Worm (Caenorhabditis elegans) whole organism, L4 larva: ENCODE data around the gene C55A1.1.

Experiments used
- F10B5.3 ChIP-seq: sonication (generic microtip); optimal IDR thresholded peaks from 2 replicates; lab custom pipeline; 2016; ENCODE audit warnings: mild to moderate bottlenecking, missing genetic modification characterization, missing compliant biosample characterization
- T26A8.4 ChIP-seq: fragments of 200-800 bp; sonication (Bioruptor generic); IDR thresholded peaks from 2 replicates; pipeline ENCODE4 v1.3.6; 2022; ENCODE audit warnings: missing genetic modification characterization, missing compliant biosample characterization
- Y105C5A.15 ChIP-seq: fragments of 200-800 bp; sonication (Bioruptor generic); IDR thresholded peaks from 2 replicates; pipeline ENCODE4 v1.3.6; 2022; ENCODE audit warnings: missing genetic modification characterization, missing compliant biosample characterization
- Y48G9A.11 ChIP-seq: fragments of 200-800 bp; sonication (Bioruptor generic); IDR thresholded peaks from 2 replicates; pipeline ENCODE4 v1.3.6; 2022; ENCODE audit warnings: missing genetic modification reagents, missing genetic modification characterization, missing compliant biosample characterization
- Y5F2A.4 ChIP-seq: fragments of 200-800 bp; sonication (Bioruptor generic); optimal IDR thresholded peaks from 2 replicates; lab custom pipeline; 2018; ENCODE audit warnings: mild to moderate bottlenecking, missing genetic modification characterization, missing compliant biosample characterization
- ZK337.2 ChIP-seq: fragments of 200-800 bp; sonication (Bioruptor generic); IDR thresholded peaks from 2 replicates; pipeline ENCODE4 v1.3.6; 2022; ENCODE audit warnings: missing genetic modification reagents, missing genetic modification characterization, missing compliant biosample characterization
- aha-1 ChIP-seq: fragments of 150-350 bp; peaks from one replicate; lab custom pipeline; 2014; ENCODE audit warnings: missing biosample characterization, missing genetic modification characterization
- ceh-32 ChIP-seq: sonication (generic microtip); optimal IDR thresholded peaks from 2 replicates; lab custom pipeline; 2016; ENCODE audit warnings: mild to moderate bottlenecking, missing genetic modification characterization, missing compliant biosample characterization; ENCODE audit not compliant: poor library complexity
- ceh-62 ChIP-seq: sonication (generic microtip); optimal IDR thresholded peaks from 2 replicates; lab custom pipeline; 2017; ENCODE audit warnings: missing biosample characterization, missing genetic modification characterization
- daf-12 ChIP-seq: fragments of 150-350 bp; optimal IDR thresholded peaks from 2 replicates; lab custom pipeline; 2014; ENCODE audit warnings: missing biosample characterization, missing genetic modification reagents, missing genetic modification characterization
- daf-16 ChIP-seq, 3 experiments: sonication (generic microtip); optimal IDR thresholded peaks; 2 replicates each; lab custom pipeline; 2016 to 2017; ENCODE audit warnings: missing genetic modification characterization in 3 of 3, missing genetic modification reagents in 3 of 3, mild to moderate bottlenecking in 2 of 3, missing compliant biosample characterization in 2 of 3, missing biosample characterization in 1 of 3, moderate library complexity in 1 of 3
- daf-19 ChIP-seq: fragments of 200-800 bp; sonication (Bioruptor generic); conservative IDR thresholded peaks from 2 replicates; pipeline ENCODE4 v1.3.6; 2022; ENCODE audit warnings: missing genetic modification characterization, missing compliant biosample characterization
- dve-1 ChIP-seq: sonication (generic microtip); optimal IDR thresholded peaks from 2 replicates; lab custom pipeline; 2017; ENCODE audit warnings: antibody characterized with exemption, mild to moderate bottlenecking, missing genetic modification characterization, missing compliant biosample characterization; ENCODE audit not compliant: insufficient read depth
- egl-27 ChIP-seq: sonication (generic microtip); optimal IDR thresholded peaks from 3 replicates; lab custom pipeline; 2017; ENCODE audit warnings: missing biosample characterization, missing genetic modification reagents, missing genetic modification characterization
- hif-1 ChIP-seq, 2 experiments: sonication (generic microtip); optimal IDR thresholded peaks; 2 replicates each; lab custom pipeline; 2016 to 2017; ENCODE audit warnings: missing compliant biosample characterization in 2 of 2, missing genetic modification characterization in 2 of 2, missing genetic modification reagents in 2 of 2, missing genotype in 2 of 2, mild to moderate bottlenecking in 1 of 2
- hlh-30 ChIP-seq: sonication (generic microtip); optimal IDR thresholded peaks from 2 replicates; lab custom pipeline; 2017; ENCODE audit warnings: antibody characterized with exemption, mild to moderate bottlenecking, missing genetic modification characterization, missing compliant biosample characterization; ENCODE audit not compliant: insufficient read depth
- lim-7 ChIP-seq: fragments of 200-800 bp; sonication (Bioruptor generic); IDR thresholded peaks from 2 replicates; pipeline ENCODE4 v1.3.6; 2022; ENCODE audit warnings: missing genetic modification characterization, missing compliant biosample characterization
- lin-13 ChIP-seq: fragments of 150-350 bp; optimal IDR thresholded peaks from 2 replicates; lab custom pipeline; 2014; ENCODE audit warnings: missing biosample characterization, missing genetic modification reagents, missing genetic modification characterization
- lin-39 ChIP-seq: fragments of 150-350 bp; optimal IDR thresholded peaks from 2 replicates; lab custom pipeline; 2014; ENCODE audit warnings: missing biosample characterization, missing genetic modification reagents, missing genetic modification characterization
- lir-3 ChIP-seq: sonication (generic microtip); optimal IDR thresholded peaks from 2 replicates; lab custom pipeline; 2016; ENCODE audit warnings: mild to moderate bottlenecking, missing genetic modification characterization, missing compliant biosample characterization
- madf-5 ChIP-seq, 2 experiments: fragments of 200-800 bp; sonication (Bioruptor generic); IDR thresholded peaks; 2 replicates each; pipeline ENCODE4 v1.3.6; 2022; ENCODE audit warnings: missing compliant biosample characterization in 2 of 2, missing genetic modification characterization in 2 of 2
- nhr-11 ChIP-seq: fragments of 150-350 bp; optimal IDR thresholded peaks from 2 replicates; lab custom pipeline; 2014; ENCODE audit warnings: missing biosample characterization, missing genetic modification characterization
- nhr-25 ChIP-seq: sonication (generic microtip); optimal IDR thresholded peaks from 2 replicates; lab custom pipeline; 2017; ENCODE audit warnings: missing genetic modification characterization, mild to moderate bottlenecking, missing compliant biosample characterization, antibody characterized with exemption, moderate library complexity, borderline replicate concordance; ENCODE audit not compliant: insufficient read depth
- nhr-42 ChIP-seq: fragments of 200-800 bp; sonication (Bioruptor generic); IDR thresholded peaks from 2 replicates; pipeline ENCODE4 v1.3.6; 2022; ENCODE audit warnings: missing genetic modification characterization, missing compliant biosample characterization
- nhr-76 ChIP-seq: fragments of 150-350 bp; optimal IDR thresholded peaks from 2 replicates; lab custom pipeline; 2014; ENCODE audit warnings: missing biosample characterization, missing genetic modification characterization
- nhr-77 ChIP-seq: fragments of 150-350 bp; optimal IDR thresholded peaks from 2 replicates; lab custom pipeline; 2014; ENCODE audit warnings: missing biosample characterization, missing genetic modification characterization
- php-3 ChIP-seq: fragments of 200-800 bp; sonication (Bioruptor generic); IDR thresholded peaks from 2 replicates; pipeline ENCODE4 v1.3.6; 2022; ENCODE audit warnings: missing genetic modification reagents, missing genetic modification characterization, missing compliant biosample characterization
- saeg-2 ChIP-seq: fragments of 200-800 bp; sonication (Bioruptor generic); IDR thresholded peaks from 2 replicates; pipeline ENCODE4 v1.3.6; 2022; ENCODE audit warnings: missing genetic modification reagents, missing genetic modification characterization, missing compliant biosample characterization
- spr-3 ChIP-seq: fragments of 200-800 bp; sonication (Bioruptor generic); optimal IDR thresholded peaks from 2 replicates; lab custom pipeline; 2018; ENCODE audit warnings: mild to moderate bottlenecking, missing genetic modification characterization, missing compliant biosample characterization
- unc-62 ChIP-seq, 3 experiments: fragments of 150-350 bp in 1 of 3; sonication (generic microtip); optimal IDR thresholded peaks in 2 of 3; peaks in 1 of 3; 1 replicate in 1 of 3; 2 replicates in 2 of 3; lab custom pipeline; 2014 to 2017; ENCODE audit warnings: missing biosample characterization in 3 of 3, missing genetic modification characterization in 3 of 3, missing genetic modification reagents in 3 of 3, missing genotype in 1 of 3
- ztf-11 ChIP-seq: fragments of 150-350 bp; optimal IDR thresholded peaks from 2 replicates; lab custom pipeline; 2014; ENCODE audit warnings: missing biosample characterization, missing genetic modification characterization

Gene C55A1.1

DNA sequence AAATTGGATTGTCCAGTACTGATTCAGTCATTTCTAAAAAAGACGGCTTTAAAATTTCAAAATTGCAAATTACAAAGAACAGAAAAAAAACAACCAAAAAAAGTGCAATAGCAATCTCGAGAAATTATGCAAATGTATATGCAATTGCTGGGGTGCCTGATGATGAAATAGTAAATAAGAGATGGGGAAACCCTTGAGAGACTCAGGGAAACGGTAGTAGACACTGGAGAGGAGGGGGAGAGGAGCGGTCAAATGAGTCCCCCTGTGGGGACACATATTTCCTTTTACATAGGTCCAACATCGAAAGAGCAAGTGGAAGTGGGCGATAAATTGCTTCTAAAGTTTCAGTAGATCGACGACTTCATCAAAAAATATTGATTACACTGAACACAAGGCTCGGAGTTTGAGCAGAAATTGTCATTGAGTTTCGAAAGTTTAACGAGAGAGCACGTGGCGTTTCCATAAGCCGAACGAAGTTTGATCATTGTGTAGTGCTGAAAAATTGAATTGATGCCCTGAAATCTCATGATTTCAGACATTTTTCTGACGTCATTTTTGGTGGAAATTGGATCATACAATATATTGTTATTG is 11.2 kb upstream of the C55A1.1 start, which contains the start of the genes fbxa-153 and str-12:
Gene fbxa-153, minus strand, starts transcription at position 35 of the 591 bp plus-strand sequence.
Gene str-12, plus strand, starts transcription at position 541 of the 591 bp plus-strand sequence.
- no peak for TF ChIP-seq F10B5.3 (tag; lab: Kevin White, UChicago)
- peak; percentile 4 for TF ChIP-seq nhr-11 (tag; lab: Kevin White, UChicago)
- TF ChIP-seq ZK337.2: 0 out of 2 replicates have a peak, but pooled peaks have one; percentile 25
- TF ChIP-seq unc-62 (GFP tag; optimal IDR thresholded peaks at IDR 0.05 in 1 of 2; lab: Kevin White, UChicago): no peak
- no peak for TF ChIP-seq unc-62 (tag; optimal IDR thresholded peaks at IDR 0.05; lab: Kevin White, UChicago)
- no peak for TF ChIP-seq daf-16 (GFP tag; optimal IDR thresholded peaks at IDR 0.05; lab: Kevin White, UChicago)
- TF ChIP-seq daf-16 (tag; optimal IDR thresholded peaks at IDR 0.05; lab: Kevin White, UChicago): no peak
- TF ChIP-seq lin-13: no peak
- TF ChIP-seq nhr-42: no peak
- no peak for TF ChIP-seq lim-7 (GFP tag; lab: Robert Waterston, UW)

- no peak for TF ChIP-seq daf-16 (GFP tag; optimal IDR thresholded peaks at IDR 0.05; lab: Kevin White, UChicago)
- no peak for TF ChIP-seq daf-16 (tag; optimal IDR thresholded peaks at IDR 0.05; lab: Kevin White, UChicago)
- no peak for TF ChIP-seq saeg-2
- TF ChIP-seq hif-1 (tag; optimal IDR thresholded peaks at IDR 0.05; lab: Kevin White, UChicago): no peak
- TF ChIP-seq egl-27 (tag; lab: Kevin White, UChicago): no peak
- TF ChIP-seq ceh-62 (tag; lab: Kevin White, UChicago): no peak
- TF ChIP-seq Y5F2A.4 (GFP tag; lab: Kevin White, UChicago): no peak
Measured at ce11 chrV:15612886-15613285, 8.7 kb upstream of the C55A1.1 start, which contains the start of gene str-263. TSS of gene str-263 (plus strand) at chrV:15613186.

ce11 chrV:15614534-15614933 is 7.1 kb upstream of the C55A1.1 start:
- no peak for TF ChIP-seq T26A8.4
- TF ChIP-seq aha-1 (tag; lab: Kevin White, UChicago): peak; percentile 95

DNA sequence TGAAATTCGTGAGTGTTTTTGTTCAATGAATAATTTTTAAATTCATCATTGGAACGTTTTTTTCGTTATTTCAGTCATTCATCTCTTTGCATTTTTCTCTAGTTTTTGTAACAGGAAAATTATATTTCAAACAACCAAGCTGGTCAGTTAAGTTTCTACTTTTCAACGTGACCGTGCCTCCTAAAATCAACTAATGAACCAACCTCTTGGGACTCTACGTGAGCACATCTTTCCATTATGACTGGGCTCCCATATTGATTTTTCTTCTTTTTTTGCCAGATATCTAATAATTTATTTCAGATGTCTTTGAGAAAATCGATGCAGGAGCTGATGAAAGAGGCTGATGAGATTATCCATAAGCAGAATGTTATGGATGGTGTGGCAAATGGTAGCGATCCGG is 3.9 kb downstream of the C55A1.1 start, which contains the start of gene C55A1.11:
Gene C55A1.11, plus strand, starts transcription at position 301 of the 400 bp plus-strand sequence.
- no peak for TF ChIP-seq nhr-25 (tag; lab: Kevin White, UChicago)
- TF ChIP-seq daf-12 (tag; lab: Kevin White, UChicago): no peak
- no peak for TF ChIP-seq nhr-77
- no peak for TF ChIP-seq nhr-76
- no peak for TF ChIP-seq lir-3 (tag; lab: Kevin White, UChicago)
- no peak for TF ChIP-seq php-3 (GFP tag; lab: Robert Waterston, UW)
- TF ChIP-seq hlh-30 (tag; lab: Kevin White, UChicago): no peak
- no peak for TF ChIP-seq madf-5 (GFP tag; IDR thresholded peaks at IDR 0.05; lab: Robert Waterston, UW)
- no peak for TF ChIP-seq dve-1 (tag; lab: Kevin White, UChicago)
- TF ChIP-seq Y105C5A.15 (GFP tag; lab: Robert Waterston, UW): no peak
- no peak for TF ChIP-seq egl-27 (tag; lab: Kevin White, UChicago)
- TF ChIP-seq daf-19 (GFP tag; lab: Robert Waterston, UW): no peak
- no peak for TF ChIP-seq lin-13
- no peak for TF ChIP-seq spr-3 (GFP tag; lab: Kevin White, UChicago)
- TF ChIP-seq lin-39 (tag; lab: Kevin White, UChicago): no peak
- no peak for TF ChIP-seq ztf-11 (tag; lab: Kevin White, UChicago)
- no peak for TF ChIP-seq Y48G9A.11 (GFP tag; lab: Robert Waterston, UW)

DNA sequence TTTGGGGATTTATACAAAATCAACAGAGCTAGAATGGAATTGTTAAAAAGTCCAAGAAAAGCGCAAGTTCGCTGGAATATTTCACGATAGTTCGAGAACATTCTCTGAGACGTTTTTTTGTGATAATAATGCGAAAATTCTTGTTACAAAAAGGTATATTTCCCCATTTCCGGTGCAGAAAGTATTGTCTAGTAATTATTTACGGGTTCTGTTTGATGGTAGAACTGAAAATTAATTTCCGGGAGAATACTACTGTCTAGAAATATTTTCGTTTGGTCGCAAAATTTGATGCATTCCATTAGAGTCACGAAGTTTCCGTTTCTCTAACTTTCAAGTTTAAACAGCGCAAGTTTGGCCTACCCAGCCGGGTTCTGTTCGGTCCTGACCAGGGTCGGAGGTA is 7.9 kb downstream of the C55A1.1 start, which contains the start of gene str-248:
Gene str-248, minus strand, starts transcription at position 101 of the 400 bp plus-strand sequence.
- no peak for TF ChIP-seq ceh-32 (tag; lab: Kevin White, UChicago)
- TF ChIP-seq aha-1 (tag; lab: Kevin White, UChicago): peak; percentile 8
